Fruit fly (Drosophila melanogaster): Measurements from ENCODE around the gene Wnt4.

Wnt4 gene

DNA sequence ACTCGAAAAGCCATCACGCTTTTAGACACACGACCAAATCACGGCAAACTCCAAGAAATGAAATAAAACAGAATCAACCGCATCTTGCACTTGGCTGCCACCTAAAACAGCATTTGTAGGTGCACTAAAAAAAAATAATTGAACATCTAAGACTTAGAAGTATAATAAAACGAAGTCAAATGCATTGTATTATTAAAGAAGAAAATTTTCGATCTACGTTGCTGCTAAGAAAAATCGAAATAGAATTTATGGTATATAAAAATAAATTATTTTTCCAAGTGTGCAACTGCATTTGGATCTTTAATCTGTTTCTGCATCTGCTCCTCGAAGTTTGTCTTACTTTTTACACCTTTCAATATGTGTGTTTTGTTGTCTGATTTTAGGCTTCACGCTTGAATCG, 6.7 kb downstream of the Wnt4 start (continued):
- TF ChIP-seq CG6272 (GFP tag; IDR thresholded peaks at IDR 0.05) (no peak), HmgZ (tag; optimal IDR thresholded peaks at IDR 0.05) (no peak), Lim3 (GFP tag; IDR thresholded peaks at IDR 0.05) (no peak), CG6813 (GFP tag; optimal IDR thresholded peaks at IDR 0.05) (no peak), CG7372 (GFP tag; IDR thresholded peaks at IDR 0.05) (no peak), CG1832 (GFP tag; optimal IDR thresholded peaks at IDR 0.05) (no peak), CG13296 (GFP tag; optimal IDR thresholded peaks at IDR 0.05) (no peak), sisA (GFP tag; IDR thresholded peaks at IDR 0.05) (no peak), slp2 (GFP tag; optimal IDR thresholded peaks at IDR 0.05) (no peak), Dfd (GFP tag; optimal IDR thresholded peaks at IDR 0.05) (no peak), CG32767 (GFP tag; IDR thresholded peaks at IDR 0.05) (no peak), gro (GFP tag; optimal IDR thresholded peaks at IDR 0.05) (no peak), D19B (GFP tag; optimal IDR thresholded peaks at IDR 0.05) (no peak), fru (optimal IDR thresholded peaks at IDR 0.05) (no peak), HLH4C (GFP tag; IDR thresholded peaks at IDR 0.05; ENCODE audit: partially characterized antibody) (no peak), CG10321 (GFP tag; IDR thresholded peaks at IDR 0.05) (no peak), ind (GFP tag; optimal IDR thresholded peaks at IDR 0.05) (no peak), chm (GFP tag; IDR thresholded peaks at IDR 0.05) (no peak; the same call in 1 of the 2 replicates), Myb (GFP tag; optimal IDR thresholded peaks at IDR 0.05) (no peak), Hr3 (GFP tag; optimal IDR thresholded peaks at IDR 0.05) (peak; percentile 43), CG30431 (GFP tag; optimal IDR thresholded peaks at IDR 0.05) (no peak), Camta (GFP tag; optimal IDR thresholded peaks at IDR 0.05) (peak; percentile 10), CG8944 (GFP tag; optimal IDR thresholded peaks at IDR 0.05) (no peak), dan (GFP tag; IDR thresholded peaks at IDR 0.05) (no peak), sens (GFP tag) (peak; percentile 88), Bdp1 (GFP tag; optimal IDR thresholded peaks at IDR 0.05) (no peak), hkb (optimal IDR thresholded peaks at IDR 0.05) (no peak), hkb (GFP tag; IDR thresholded peaks at IDR 0.05) (peak; percentile 45; the same call in 1 of the 2 replicates), CG9876 (GFP tag; optimal IDR thresholded peaks at IDR 0.05) (no peak), Deaf1 (tag; optimal IDR thresholded peaks at IDR 0.05) (peak; percentile 4), Oaz (GFP tag; IDR thresholded peaks at IDR 0.05) (no peak), CG11085 (GFP tag; IDR thresholded peaks at IDR 0.05) (no peak), Lhr (GFP tag; optimal IDR thresholded peaks at IDR 0.05) (peak; percentile 6), Ssrp (tag; optimal IDR thresholded peaks at IDR 0.05) (peak; percentile 64), CG8290 (GFP tag; optimal IDR thresholded peaks at IDR 0.05) (no peak), CG8290 (tag; optimal IDR thresholded peaks at IDR 0.05) (no peak), CG10366 (GFP tag; IDR thresholded peaks at IDR 0.05) (no peak), Doc3 (GFP tag; IDR thresholded peaks at IDR 0.05; ENCODE audit: partially characterized antibody) (no peak), vnd (GFP tag; IDR thresholded peaks at IDR 0.05; ENCODE audit: partially characterized antibody) (no peak), CG13894 (tag; optimal IDR thresholded peaks at IDR 0.05) (no peak), PHDP (tag; optimal IDR thresholded peaks at IDR 0.05) (peak; percentile 33), CG10462 (GFP tag; optimal IDR thresholded peaks at IDR 0.05) (no peak), Ada2b (GFP tag; IDR thresholded peaks at IDR 0.05) (no peak), tap (tag; optimal IDR thresholded peaks at IDR 0.05) (peak; percentile 25), tx (GFP tag; optimal IDR thresholded peaks at IDR 0.05) (no peak), Adf1 (GFP tag; IDR thresholded peaks at IDR 0.05) (no peak), Mes4 (GFP tag; optimal IDR thresholded peaks at IDR 0.05) (no peak), HLH3B (GFP tag; IDR thresholded peaks at IDR 0.05) (no peak), CG7271 (tag; optimal IDR thresholded peaks at IDR 0.05) (peak; percentile 17), ewg (GFP tag; optimal IDR thresholded peaks at IDR 0.05) (peak; percentile 18), sens-2 (GFP tag; IDR thresholded peaks at IDR 0.05) (no peak), ro (GFP tag; IDR thresholded peaks at IDR 0.05) (no peak), CG10267 (tag; optimal IDR thresholded peaks at IDR 0.05) (peak; percentile 74), croc (GFP tag; conservative IDR thresholded peaks at IDR 0.05) (peak; percentile 49; the same call in 2 of the 3 replicates)

Measured in whole organism, embryonic.